Fruit fly (Drosophila melanogaster) whole organism, adult: Measurements from ENCODE around the gene CG11454.

ENCODE experiments used
- Clk ChIP-seq: fragments of 200-800 bp; sonication (Bioruptor generic); optimal IDR thresholded peaks from 2 replicates; lab custom pipeline; 2017; ENCODE audit warnings: missing biosample characterization, missing genetic modification characterization
- kay ChIP-seq: fragments of 200-800 bp; sonication (Bioruptor generic); peaks from one replicate; lab custom pipeline; 2016; ENCODE audit warnings: missing biosample characterization, missing genetic modification characterization, borderline replicate concordance

DNA sequence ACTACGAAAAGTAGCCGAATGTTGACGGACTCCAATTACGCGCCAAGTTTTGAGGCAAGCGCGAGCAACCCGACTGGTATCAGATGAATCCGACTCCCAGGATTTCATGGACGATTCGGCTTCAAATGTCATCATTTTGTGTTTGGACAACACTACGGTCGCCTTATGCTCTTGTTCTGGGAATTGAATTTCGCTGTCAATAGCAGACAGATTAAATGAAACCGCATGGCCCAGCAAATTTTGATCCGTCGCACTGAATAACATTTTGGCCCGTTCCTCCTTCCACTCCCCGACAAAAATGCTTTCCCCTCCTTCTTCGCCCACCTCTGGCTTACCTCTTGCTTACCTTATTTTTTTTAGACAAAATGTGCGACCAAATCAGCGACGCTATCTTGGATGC, 33.1 kb upstream of the CG11454 start:
- TF ChIP-seq kay (no peak), Clk (no peak)
